Worm (Caenorhabditis elegans): Measurements from ENCODE around the gene ubl-1.

DNA sequence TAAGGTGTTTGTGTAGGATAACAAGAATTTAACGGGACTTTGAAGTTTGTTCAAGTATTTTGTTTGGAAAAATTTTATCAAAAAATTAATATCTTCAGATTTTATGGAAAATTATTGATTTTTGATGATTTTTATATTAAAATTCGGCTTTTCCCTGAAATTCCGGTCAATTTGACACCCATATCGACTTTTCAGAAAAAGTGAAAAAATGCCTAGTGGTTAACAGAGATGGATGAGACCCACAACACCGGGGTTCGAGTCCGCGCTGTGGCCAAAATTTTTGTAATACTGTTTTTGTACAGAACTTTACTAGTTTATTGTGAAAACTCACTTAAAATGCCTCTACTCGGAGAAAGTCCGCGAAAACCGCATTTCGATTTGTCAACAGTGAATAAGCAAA lies 41.5 kb downstream of the ubl-1 start:
- TF ChIP-seq W03F9.2 (tag; optimal IDR thresholded peaks at IDR 0.05) (no peak), him-1 (tag; optimal IDR thresholded peaks at IDR 0.05) (no peak)

Measured in whole organism, L4/young adult.